Fruit fly (Drosophila melanogaster): Measurements from ENCODE around the gene CG42450.

The CG42450 gene

DNA sequence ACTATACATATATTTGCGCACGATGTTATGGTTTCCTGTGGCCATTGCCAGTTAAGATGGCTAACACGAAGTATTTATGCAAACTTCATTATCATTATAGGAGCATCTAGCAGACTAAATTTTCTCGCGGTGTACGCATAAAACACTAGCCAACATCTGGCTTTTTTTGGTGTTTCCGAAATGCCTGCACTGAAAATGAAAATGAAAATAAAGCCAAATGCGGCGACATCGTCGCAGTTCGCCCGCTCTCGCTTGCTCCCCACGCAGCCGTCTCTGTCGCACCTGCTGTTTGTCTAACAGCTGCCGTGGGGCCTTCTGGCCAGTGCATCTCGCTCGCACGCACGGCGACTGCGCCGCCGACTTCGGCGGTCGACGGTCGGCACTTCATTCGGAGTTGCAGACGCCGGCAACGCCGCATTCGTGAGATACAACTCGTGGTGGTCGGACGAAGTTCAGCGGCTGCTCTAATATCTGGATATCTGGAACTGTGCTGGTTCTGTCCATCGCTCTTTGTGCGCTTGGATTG is 38.2 kb upstream of the CG42450 start, which contains the start of gene CG6891 (continued):
- no peak for TF ChIP-seq sna (GFP tag; IDR thresholded peaks at IDR 0.05; ENCODE audit: partially characterized antibody)
- no peak for TF ChIP-seq CG8765 (GFP tag; IDR thresholded peaks at IDR 0.05)
- TF ChIP-seq Ptx1 (GFP tag; IDR thresholded peaks at IDR 0.05) = 0 out of 2 replicates have a peak, but pooled peaks have one; percentile 9
- TF ChIP-seq CG1529 (GFP tag; optimal IDR thresholded peaks at IDR 0.05) = peak; percentile 36
- TF ChIP-seq Max (GFP tag; optimal IDR thresholded peaks at IDR 0.05) = no peak
- TF ChIP-seq pfk (GFP tag; optimal IDR thresholded peaks at IDR 0.05) = no peak
- peak; percentile 15 for TF ChIP-seq NfI (GFP tag; optimal IDR thresholded peaks at IDR 0.05)
- no peak for TF ChIP-seq CG16779 (GFP tag; IDR thresholded peaks at IDR 0.05)
- no peak for TF ChIP-seq trem (tag; optimal IDR thresholded peaks at IDR 0.05)
- no peak for TF ChIP-seq CG15696 (tag; optimal IDR thresholded peaks at IDR 0.05)
- peak; percentile 13; the same call in 1 of the 3 replicates for TF ChIP-seq ase (GFP tag; IDR thresholded peaks at IDR 0.05)
- TF ChIP-seq GATAe (GFP tag; conservative IDR thresholded peaks at IDR 0.05) = no peak
- TF ChIP-seq Gug (GFP tag; IDR thresholded peaks at IDR 0.05) = no peak
- peak; percentile 97 for TF ChIP-seq Deaf1 (tag; optimal IDR thresholded peaks at IDR 0.05)
- TF ChIP-seq CG6175 (GFP tag; IDR thresholded peaks at IDR 0.05) = no peak
- no peak for TF ChIP-seq Nf-YA (GFP tag; IDR thresholded peaks at IDR 0.05)
- no peak for TF ChIP-seq CG15073 (GFP tag; optimal IDR thresholded peaks at IDR 0.05)
- no peak for TF ChIP-seq lab (GFP tag; optimal IDR thresholded peaks at IDR 0.05)
- TF ChIP-seq CG6683 (GFP tag; optimal IDR thresholded peaks at IDR 0.05) = no peak
- no peak for TF ChIP-seq CG2129 (GFP tag; IDR thresholded peaks at IDR 0.05; ENCODE audit: partially characterized antibody)
- TF ChIP-seq Hey (tag; optimal IDR thresholded peaks at IDR 0.05) = no peak
- TF ChIP-seq Tbp (GFP tag; optimal IDR thresholded peaks at IDR 0.05) = no peak
- TF ChIP-seq Atf6 (GFP tag; IDR thresholded peaks at IDR 0.05) = no peak
- TF ChIP-seq seq (GFP tag; IDR thresholded peaks at IDR 0.05) = no peak; the same call in 1 of the 2 replicates
- peak; percentile 57 for TF ChIP-seq ara (GFP tag; IDR thresholded peaks at IDR 0.05)
- peak; percentile 65 for TF ChIP-seq Jarid2 (GFP tag; optimal IDR thresholded peaks at IDR 0.05)
- TF ChIP-seq CG18476 (GFP tag; optimal IDR thresholded peaks at IDR 0.05) = no peak
- no peak for TF ChIP-seq cad (GFP tag; optimal IDR thresholded peaks at IDR 0.05)
- TF ChIP-seq CG2678 (tag; optimal IDR thresholded peaks at IDR 0.05) = no peak
- no peak for TF ChIP-seq Awh (GFP tag; IDR thresholded peaks at IDR 0.05)
- TF ChIP-seq lov (optimal IDR thresholded peaks at IDR 0.05) = no peak
- no peak for TF ChIP-seq lov (GFP tag; IDR thresholded peaks at IDR 0.05)
- TF ChIP-seq CG9215 (GFP tag; IDR thresholded peaks at IDR 0.05) = no peak
- TF ChIP-seq sob (GFP tag; IDR thresholded peaks at IDR 0.05) = peak; percentile 57
- no peak for TF ChIP-seq Spps (tag; optimal IDR thresholded peaks at IDR 0.05)
- no peak for TF ChIP-seq gro (GFP tag; optimal IDR thresholded peaks at IDR 0.05)
- TF ChIP-seq CG11085 (GFP tag; IDR thresholded peaks at IDR 0.05) = no peak
- no peak for TF ChIP-seq CG4707 (GFP tag; optimal IDR thresholded peaks at IDR 0.05)
- 0 out of 2 replicates have a peak, but pooled peaks have one; percentile 24 for TF ChIP-seq CG10366 (GFP tag; IDR thresholded peaks at IDR 0.05)
- TF ChIP-seq bsh (GFP tag; optimal IDR thresholded peaks at IDR 0.05) = peak; percentile 7 to 54
- peak; percentile 7 to 24 for TF ChIP-seq Pdp1 (GFP tag; optimal IDR thresholded peaks at IDR 0.05)
- peak; percentile 43; the same call in 1 of the 3 replicates for TF ChIP-seq so (GFP tag; IDR thresholded peaks at IDR 0.05)
- no peak for TF ChIP-seq D19A (tag; optimal IDR thresholded peaks at IDR 0.05)
- TF ChIP-seq ind (GFP tag; optimal IDR thresholded peaks at IDR 0.05) = peak; percentile 26
- TF ChIP-seq CG3065 (GFP tag; optimal IDR thresholded peaks at IDR 0.05) = no peak
- TF ChIP-seq CG42726 (GFP tag; IDR thresholded peaks at IDR 0.05; ENCODE audit: partially characterized antibody) = no peak
- no peak for TF ChIP-seq Dip3 (GFP tag; optimal IDR thresholded peaks at IDR 0.05)
- no peak for TF ChIP-seq Oaz (GFP tag; IDR thresholded peaks at IDR 0.05)
- TF ChIP-seq CG11560 (tag; IDR thresholded peaks at IDR 0.05) = no peak
- no peak for TF ChIP-seq Doc3 (GFP tag; IDR thresholded peaks at IDR 0.05; ENCODE audit: partially characterized antibody)
- no peak for TF ChIP-seq CG4854 (GFP tag; optimal IDR thresholded peaks at IDR 0.05)
